Fruit fly (Drosophila melanogaster): ENCODE results near the gene Fhos.

dm6 chr3L:8807113-8807651 lies 53.8 kb downstream of the Fhos start, which contains the start of the genes CG13312 and CG32024:
- TF ChIP-seq Sin3A (optimal IDR thresholded peaks at IDR 0.05): no peak
- TF ChIP-seq h (optimal IDR thresholded peaks at IDR 0.05): no peak
- TF ChIP-seq psq (optimal IDR thresholded peaks at IDR 0.05): no peak
- TF ChIP-seq Myc (optimal IDR thresholded peaks at IDR 0.05): no peak
- no peak for TF ChIP-seq insv (optimal IDR thresholded peaks at IDR 0.05)

All from Kc167 (cell line).